Fruit fly (Drosophila melanogaster): ENCODE measurements around the gene CG14190.

DNA sequence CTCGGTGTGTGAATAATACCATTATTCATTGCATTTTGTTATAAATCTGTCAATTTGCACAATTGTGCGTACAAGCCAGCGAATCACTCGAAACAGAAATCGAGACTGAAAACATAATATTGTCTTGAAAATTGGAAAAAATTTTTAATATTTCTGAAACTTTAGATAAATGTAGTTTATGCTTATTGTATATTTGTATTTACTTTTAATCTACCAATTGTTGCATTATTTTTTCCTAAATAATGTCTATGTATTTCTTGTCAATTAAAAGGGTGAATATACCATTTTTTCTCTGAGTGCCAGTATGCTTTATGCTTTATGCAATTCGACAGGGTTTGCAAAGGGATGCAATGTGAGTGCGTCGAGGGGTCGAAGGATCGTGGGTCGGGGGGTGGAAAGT, 42.1 kb upstream of the CG14190 start:
- TF ChIP-seq EcR (GFP tag; optimal IDR thresholded peaks at IDR 0.05) (no peak), usp (GFP tag; optimal IDR thresholded peaks at IDR 0.05) (no peak)

All from whole organism.